Worm (Caenorhabditis elegans) whole organism, late embryonic: ENCODE results near the gene T16G1.5.

ENCODE experiments used
- F13H6.1 ChIP-seq: sonication (generic microtip); optimal IDR thresholded peaks from 2 replicates; lab custom pipeline; 2016; ENCODE audit warnings: missing genetic modification characterization, missing compliant biosample characterization
- K02D7.2 ChIP-seq: sonication (generic microtip); optimal IDR thresholded peaks from 2 replicates; lab custom pipeline; 2017; ENCODE audit warnings: mild to moderate bottlenecking, missing genetic modification characterization, missing compliant biosample characterization
- K09A11.1 ChIP-seq: sonication (generic microtip); optimal IDR thresholded peaks from 2 replicates; lab custom pipeline; 2017; ENCODE audit warnings: antibody characterized with exemption, mild to moderate bottlenecking, missing genetic modification characterization, missing compliant biosample characterization; ENCODE audit not compliant: insufficient read depth
- Y22D7AL.16 ChIP-seq: sonication (generic microtip); optimal IDR thresholded peaks from 2 replicates; lab custom pipeline; 2016; ENCODE audit warnings: missing genetic modification characterization, missing compliant biosample characterization
- ama-1 ChIP-seq: fragments of 150-350 bp; optimal IDR thresholded peaks from 2 replicates; lab custom pipeline; 2014
- ceh-19 ChIP-seq: fragments of 200-800 bp; sonication (Bioruptor generic); optimal IDR thresholded peaks from 2 replicates; lab custom pipeline; 2018; ENCODE audit warnings: mild to moderate bottlenecking, missing genetic modification characterization, missing compliant biosample characterization
- ceh-2 ChIP-seq: sonication (generic microtip); optimal IDR thresholded peaks from 2 replicates; lab custom pipeline; 2016; ENCODE audit warnings: missing genotype, missing genetic modification characterization, missing compliant biosample characterization
- ceh-45 ChIP-seq: fragments of 200-800 bp; sonication (Bioruptor generic); IDR thresholded peaks from 2 replicates; pipeline ENCODE4 v1.3.6; 2022; ENCODE audit warnings: missing genetic modification reagents, missing genetic modification characterization, missing compliant biosample characterization
- ceh-9 ChIP-seq: sonication (generic microtip); optimal IDR thresholded peaks from 2 replicates; lab custom pipeline; 2016; ENCODE audit warnings: mild to moderate bottlenecking, missing genetic modification characterization, inconsistent platforms, missing compliant biosample characterization
- dmd-4 ChIP-seq: sonication (generic microtip); optimal IDR thresholded peaks from 2 replicates; lab custom pipeline; 2016; ENCODE audit warnings: borderline replicate concordance, missing genetic modification characterization, missing compliant biosample characterization
- dve-1 ChIP-seq: sonication (generic microtip); optimal IDR thresholded peaks from 2 replicates; lab custom pipeline; 2017; ENCODE audit warnings: antibody characterized with exemption, mild to moderate bottlenecking, missing genetic modification characterization, missing compliant biosample characterization
- elt-2 ChIP-seq: sonication (generic microtip); optimal IDR thresholded peaks from 2 replicates; lab custom pipeline; 2016; ENCODE audit warnings: missing genetic modification reagents, missing genetic modification characterization, missing compliant biosample characterization
- elt-4 ChIP-seq: sonication (generic microtip); optimal IDR thresholded peaks from 2 replicates; lab custom pipeline; 2016; ENCODE audit warnings: missing genetic modification characterization, missing compliant biosample characterization
- ets-4 ChIP-seq: sonication (generic microtip); optimal IDR thresholded peaks from 2 replicates; lab custom pipeline; 2016; ENCODE audit warnings: missing genetic modification characterization, missing compliant biosample characterization
- eyg-1 ChIP-seq: sonication (generic microtip); optimal IDR thresholded peaks from 2 replicates; lab custom pipeline; 2016; ENCODE audit warnings: missing genotype, missing genetic modification characterization, missing compliant biosample characterization
- fkh-6 ChIP-seq: sonication (generic microtip); optimal IDR thresholded peaks from 2 replicates; lab custom pipeline; 2016; ENCODE audit warnings: missing genetic modification characterization, missing compliant biosample characterization
- hlh-13 ChIP-seq: fragments of 200-800 bp; sonication (Bioruptor generic); optimal IDR thresholded peaks from 2 replicates; lab custom pipeline; 2018; ENCODE audit warnings: mild to moderate bottlenecking, missing genetic modification characterization, missing compliant biosample characterization
- hlh-30 ChIP-seq: sonication (generic microtip); optimal IDR thresholded peaks from 2 replicates; lab custom pipeline; 2017; ENCODE audit warnings: antibody characterized with exemption, missing genetic modification characterization, missing compliant biosample characterization; ENCODE audit not compliant: insufficient read depth
- hlh-6 ChIP-seq: sonication (generic microtip); optimal IDR thresholded peaks from 2 replicates; lab custom pipeline; 2016; ENCODE audit warnings: missing genotype, missing genetic modification characterization, missing compliant biosample characterization
- lin-11 ChIP-seq: fragments of 200-800 bp; sonication (Bioruptor generic); optimal IDR thresholded peaks from 2 replicates; lab custom pipeline; 2018; ENCODE audit warnings: mild to moderate bottlenecking, missing genetic modification characterization, missing compliant biosample characterization
- mec-3 ChIP-seq: sonication (generic microtip); optimal IDR thresholded peaks from 2 replicates; lab custom pipeline; 2016; ENCODE audit warnings: borderline replicate concordance, missing genetic modification characterization, missing compliant biosample characterization
- nfya-1 ChIP-seq: sonication (generic microtip); optimal IDR thresholded peaks from 2 replicates; lab custom pipeline; 2017; ENCODE audit warnings: missing genetic modification characterization, mild to moderate bottlenecking, missing compliant biosample characterization, antibody characterized with exemption, moderate library complexity
- nhr-232 ChIP-seq: sonication (generic microtip); optimal IDR thresholded peaks from 2 replicates; lab custom pipeline; 2016; ENCODE audit warnings: missing genetic modification characterization, missing compliant biosample characterization
- npax-4 ChIP-seq: sonication (generic microtip); optimal IDR thresholded peaks from 2 replicates; lab custom pipeline; 2016; ENCODE audit warnings: missing genetic modification characterization, missing compliant biosample characterization
- odd-2 ChIP-seq: sonication (generic microtip); optimal IDR thresholded peaks from 2 replicates; lab custom pipeline; 2017; ENCODE audit warnings: antibody characterized with exemption, mild to moderate bottlenecking, missing genetic modification characterization, missing compliant biosample characterization
- pat-9 ChIP-seq: fragments of 200-800 bp; sonication (Bioruptor generic); optimal IDR thresholded peaks from 2 replicates; lab custom pipeline; 2018; ENCODE audit warnings: mild to moderate bottlenecking, missing genetic modification characterization, moderate library complexity, missing compliant biosample characterization
- pax-1 ChIP-seq: fragments of 150-350 bp; optimal IDR thresholded peaks from 2 replicates; lab custom pipeline; 2014; ENCODE audit warnings: missing biosample characterization, missing genetic modification characterization
- pha-2 ChIP-seq: sonication (generic microtip); optimal IDR thresholded peaks from 2 replicates; lab custom pipeline; 2017; ENCODE audit warnings: mild to moderate bottlenecking, missing genetic modification characterization, missing compliant biosample characterization
- pqm-1 ChIP-seq: sonication (generic microtip); optimal IDR thresholded peaks from 2 replicates; lab custom pipeline; 2016; ENCODE audit warnings: missing genetic modification characterization, missing compliant biosample characterization
- pros-1 ChIP-seq: fragments of 150-350 bp; optimal IDR thresholded peaks from 2 replicates; lab custom pipeline; 2014; ENCODE audit warnings: missing biosample characterization, missing genetic modification reagents, missing genetic modification characterization
- ref-2 ChIP-seq: sonication (generic microtip); optimal IDR thresholded peaks from 2 replicates; lab custom pipeline; 2016; ENCODE audit warnings: missing genetic modification characterization, missing compliant biosample characterization
- sox-4 ChIP-seq: sonication (generic microtip); optimal IDR thresholded peaks from 2 replicates; lab custom pipeline; 2017; ENCODE audit warnings: mild to moderate bottlenecking, missing genetic modification characterization, inconsistent platforms, missing compliant biosample characterization
- syd-9 ChIP-seq: sonication (generic microtip); optimal IDR thresholded peaks from 2 replicates; lab custom pipeline; 2016; ENCODE audit warnings: mild to moderate bottlenecking, missing genetic modification characterization, moderate library complexity, missing compliant biosample characterization
- tbx-2 ChIP-seq: sonication (generic microtip); optimal IDR thresholded peaks from 2 replicates; lab custom pipeline; 2016; ENCODE audit warnings: missing genetic modification characterization, missing compliant biosample characterization
- tbx-7 ChIP-seq: sonication (generic microtip); optimal IDR thresholded peaks from 2 replicates; lab custom pipeline; 2016; ENCODE audit warnings: missing genotype, missing genetic modification characterization, missing compliant biosample characterization
- unc-42 ChIP-seq: sonication (generic microtip); optimal IDR thresholded peaks from 2 replicates; lab custom pipeline; 2016; ENCODE audit warnings: missing genotype, missing genetic modification characterization, missing compliant biosample characterization
- unc-55 ChIP-seq: sonication (generic microtip); optimal IDR thresholded peaks from 2 replicates; lab custom pipeline; 2017; ENCODE audit warnings: missing biosample characterization, missing genetic modification reagents, missing genetic modification characterization
- zip-5 ChIP-seq: sonication (generic microtip); optimal IDR thresholded peaks from 2 replicates; lab custom pipeline; 2016; ENCODE audit warnings: missing genetic modification characterization, missing compliant biosample characterization

The T16G1.5 gene

ce11 chrV:12939434-12939833, at the start of gene T16G1.5:
Gene T16G1.5 (minus strand): TSS chrV:12939552.
- no peak for TF ChIP-seq unc-42 (tag; lab: Kevin White, UChicago)
- no peak for TF ChIP-seq mec-3
- no peak for TF ChIP-seq elt-4 (tag; lab: Kevin White, UChicago)
- no peak for TF ChIP-seq syd-9
- no peak for TF ChIP-seq fkh-6
- no peak for TF ChIP-seq nfya-1
- TF ChIP-seq elt-2 (tag; lab: Kevin White, UChicago) = no peak
- no peak for TF ChIP-seq odd-2
- no peak for TF ChIP-seq ceh-19
- TF ChIP-seq, all 69 proteins: peak for 0

- TF ChIP-seq sox-4 (no peak), mec-3 (no peak), pha-2 (tag; lab: Kevin White, UChicago) (no peak), K02D7.2 (tag; lab: Kevin White, UChicago) (no peak), zip-5 (tag; lab: Kevin White, UChicago) (no peak), ceh-2 (tag; lab: Kevin White, UChicago) (no peak), lin-11 (no peak), syd-9 (no peak), unc-55 (GFP tag; lab: Kevin White, UChicago) (no peak), K09A11.1 (tag; lab: Kevin White, UChicago) (no peak), dmd-4 (tag; lab: Kevin White, UChicago) (no peak), hlh-30 (tag; lab: Kevin White, UChicago) (no peak), nfya-1 (no peak), ceh-9 (tag; lab: Kevin White, UChicago) (no peak), eyg-1 (no peak), elt-2 (tag; lab: Kevin White, UChicago) (no peak)
Measured at ce11 chrV:12988256-12988655, 48.9 kb upstream of the T16G1.5 start, which contains the start of gene F15B9.8. Gene F15B9.8 (plus strand): TSS chrV:12988556.

- no peak for TF ChIP-seq F13H6.1 (tag; lab: Kevin White, UChicago)
- no peak for TF ChIP-seq tbx-7
- TF ChIP-seq hlh-30 (tag; lab: Kevin White, UChicago) = no peak
Measured at ce11 chrV:12987061-12987460, 47.7 kb upstream of the T16G1.5 start, which contains the start of gene shw-3. Gene shw-3 (minus strand): TSS chrV:12987161.

DNA sequence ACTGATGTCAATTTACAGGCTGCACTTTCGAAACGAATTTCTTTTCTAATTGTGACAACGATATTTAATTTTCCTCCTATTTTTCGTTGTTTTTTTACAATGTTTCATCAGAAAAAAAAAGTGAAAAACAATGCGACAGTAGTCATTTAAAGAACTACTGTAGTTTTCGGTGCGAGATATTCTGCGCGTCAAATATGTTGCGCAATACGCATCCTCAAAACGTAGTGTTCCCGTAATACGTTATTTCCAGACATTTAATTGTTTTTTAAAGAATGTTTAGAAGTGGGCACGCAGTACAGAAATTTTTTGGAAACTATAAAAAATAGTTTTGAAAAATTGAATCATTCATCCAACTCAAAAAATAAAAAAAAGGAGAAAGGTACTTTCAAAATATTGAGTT, 34.7 kb upstream of the T16G1.5 start:
- TF ChIP-seq dve-1 (tag; lab: Kevin White, UChicago) = no peak
- no peak for TF ChIP-seq npax-4 (tag; lab: Kevin White, UChicago)
- TF ChIP-seq hlh-6 (tag; lab: Kevin White, UChicago) = no peak
- no peak for TF ChIP-seq Y22D7AL.16
- TF ChIP-seq pax-1 (tag; lab: Kevin White, UChicago) = no peak
- no peak for TF ChIP-seq fkh-6
- no peak for TF ChIP-seq pros-1
- TF ChIP-seq tbx-7 = no peak
- TF ChIP-seq tbx-2 (tag; lab: Kevin White, UChicago) = no peak
- TF ChIP-seq ama-1 (lab: Kevin White, UChicago) = no peak
- TF ChIP-seq ceh-45 (GFP tag; lab: Robert Waterston, UW) = no peak
- TF ChIP-seq hlh-13 (GFP tag; lab: Kevin White, UChicago) = no peak
- no peak for TF ChIP-seq eyg-1
- no peak for TF ChIP-seq pqm-1 (tag; lab: Kevin White, UChicago)
- TF ChIP-seq pat-9 (tag; lab: Kevin White, UChicago) = no peak
- no peak for TF ChIP-seq ceh-19
- TF ChIP-seq nhr-232 (tag; lab: Kevin White, UChicago) = no peak
- TF ChIP-seq ceh-9 (tag; lab: Kevin White, UChicago) = no peak
- TF ChIP-seq ets-4 (tag; lab: Kevin White, UChicago) = no peak
- no peak for TF ChIP-seq ref-2 (tag; lab: Kevin White, UChicago)
